Worm (Caenorhabditis elegans) whole organism, early embryonic: ENCODE data around the gene col-14.

Source experiments
- flt-1 ChIP-seq: fragments of 200-800 bp; sonication (Bioruptor generic); IDR thresholded peaks from 2 replicates; pipeline ENCODE4 v1.3.6; 2022; ENCODE audit warnings: missing genetic modification characterization, missing compliant biosample characterization
- scrt-1 ChIP-seq: fragments of 200-800 bp; sonication (Bioruptor generic); IDR thresholded peaks from 2 replicates; pipeline ENCODE4 v1.3.6; 2022; ENCODE audit warnings: missing genetic modification characterization, missing compliant biosample characterization

ce11 chrIV:7783801-7784411 is 30.7 kb downstream of the col-14 start, which contains the start of gene tag-321:
- TF ChIP-seq scrt-1 (GFP tag; lab: Robert Waterston, UW) (no peak), flt-1 (GFP tag; lab: Robert Waterston, UW) (no peak)
